Fruit fly (Drosophila melanogaster): ENCODE results near the gene ppk28.

Gene ppk28

dm6 chrX:16822080-16822479, 16.2 kb downstream of the ppk28 start (continued):
- TF ChIP-seq D (optimal IDR thresholded peaks at IDR 0.05), result no peak
- peak; percentile 13 for TF ChIP-seq D (GFP tag; optimal IDR thresholded peaks at IDR 0.05)
- TF ChIP-seq E2f1 (GFP tag; IDR thresholded peaks at IDR 0.05), result peak; percentile 53
- TF ChIP-seq CG32772 (GFP tag; IDR thresholded peaks at IDR 0.05), result peak; percentile 58; the same call in 1 of the 2 replicates
- TF ChIP-seq NK7.1 (GFP tag; optimal IDR thresholded peaks at IDR 0.05), result no peak
- peak; percentile 22 for TF ChIP-seq Sox100B (GFP tag; optimal IDR thresholded peaks at IDR 0.05)
- peak; percentile 21 for TF ChIP-seq caup (GFP tag; optimal IDR thresholded peaks at IDR 0.05; ENCODE audit: severe bottlenecking)
- TF ChIP-seq lilli (GFP tag; optimal IDR thresholded peaks at IDR 0.05), result peak; percentile 30
- TF ChIP-seq CG3847 (GFP tag; IDR thresholded peaks at IDR 0.05), result no peak
- TF ChIP-seq CG10979 (tag; optimal IDR thresholded peaks at IDR 0.05), result peak; percentile 57
- TF ChIP-seq Rx (GFP tag; IDR thresholded peaks at IDR 0.05), result peak; percentile 36; the same call in 1 of the 2 replicates
- peak; percentile 24; the same call in 1 of the 2 replicates for TF ChIP-seq wor (GFP tag; IDR thresholded peaks at IDR 0.05)
- no peak for TF ChIP-seq schlank (tag; optimal IDR thresholded peaks at IDR 0.05)
- TF ChIP-seq CG13894 (tag; optimal IDR thresholded peaks at IDR 0.05), result no peak
- TF ChIP-seq slbo (GFP tag; IDR thresholded peaks at IDR 0.05), result peak; percentile 66
- no peak for TF ChIP-seq seq (GFP tag; IDR thresholded peaks at IDR 0.05)
- TF ChIP-seq CG6689 (GFP tag; IDR thresholded peaks at IDR 0.05), result peak; percentile 68
- no peak for TF ChIP-seq dmrt11E (tag; optimal IDR thresholded peaks at IDR 0.05)
- TF ChIP-seq CG9215 (GFP tag; IDR thresholded peaks at IDR 0.05), result peak; percentile 16; the same call in 1 of the 2 replicates
- TF ChIP-seq GATAe (GFP tag; conservative IDR thresholded peaks at IDR 0.05), result 0 out of 2 replicates have a peak, but pooled peaks have one; percentile 12
- no peak for TF ChIP-seq rib (GFP tag; IDR thresholded peaks at IDR 0.05)
- TF ChIP-seq PHDP (tag; optimal IDR thresholded peaks at IDR 0.05), result peak; percentile 66
- peak; percentile 33 for TF ChIP-seq oc (tag; optimal IDR thresholded peaks at IDR 0.05)
- no peak for TF ChIP-seq crp (GFP tag; optimal IDR thresholded peaks at IDR 0.05)
- TF ChIP-seq disco-r (GFP tag; optimal IDR thresholded peaks at IDR 0.05), result no peak
- no peak for TF ChIP-seq CG5180 (GFP tag; optimal IDR thresholded peaks at IDR 0.05)
- no peak for TF ChIP-seq Neu2 (GFP tag; optimal IDR thresholded peaks at IDR 0.05; ENCODE audit: borderline replicate concordance)
- TF ChIP-seq row (GFP tag; IDR thresholded peaks at IDR 0.05), result peak; percentile 83
- peak; percentile 46; the same call in 1 of the 3 replicates for TF ChIP-seq H15 (GFP tag; IDR thresholded peaks at IDR 0.05)
- no peak for TF ChIP-seq Bdp1 (GFP tag; optimal IDR thresholded peaks at IDR 0.05)
- no peak for TF ChIP-seq br (optimal IDR thresholded peaks at IDR 0.05)
- TF ChIP-seq CG4730 (GFP tag; IDR thresholded peaks at IDR 0.05), result peak; percentile 39; the same call in 1 of the 2 replicates
- no peak for TF ChIP-seq CG34376 (GFP tag; optimal IDR thresholded peaks at IDR 0.05)
- no peak for TF ChIP-seq sna (GFP tag; IDR thresholded peaks at IDR 0.05; ENCODE audit: partially characterized antibody)
- peak; percentile 49 for TF ChIP-seq CG15601 (tag; optimal IDR thresholded peaks at IDR 0.05)
- TF ChIP-seq Ada2b (GFP tag; IDR thresholded peaks at IDR 0.05), result peak; percentile 63; the same call in 1 of the 2 replicates
- TF ChIP-seq dmrt99B (tag; optimal IDR thresholded peaks at IDR 0.05), result peak; percentile 70
- no peak for TF ChIP-seq ftz-f1 (GFP tag; optimal IDR thresholded peaks at IDR 0.05)
- peak; percentile 33 for TF ChIP-seq gsb-n (tag; optimal IDR thresholded peaks at IDR 0.05)
- peak; percentile 76 for TF ChIP-seq vvl (GFP tag; IDR thresholded peaks at IDR 0.05)
- TF ChIP-seq toy (GFP tag; IDR thresholded peaks at IDR 0.05), result no peak
- TF ChIP-seq hkb (optimal IDR thresholded peaks at IDR 0.05), result no peak
- TF ChIP-seq hkb (GFP tag; IDR thresholded peaks at IDR 0.05), result peak; percentile 78
- no peak for TF ChIP-seq corto (GFP tag; optimal IDR thresholded peaks at IDR 0.05)
- TF ChIP-seq Rfx (GFP tag; IDR thresholded peaks at IDR 0.05), result peak; percentile 50
- TF ChIP-seq CG2120 (GFP tag; optimal IDR thresholded peaks at IDR 0.05), result peak; percentile 29
- peak; percentile 47; the same call in 1 of the 2 replicates for TF ChIP-seq E2f2 (GFP tag; IDR thresholded peaks at IDR 0.05)
- TF ChIP-seq ase (GFP tag; IDR thresholded peaks at IDR 0.05), result peak; percentile 61; the same call in 2 of the 3 replicates
- TF ChIP-seq CG42726 (GFP tag; IDR thresholded peaks at IDR 0.05; ENCODE audit: partially characterized antibody), result no peak
- peak; percentile 19 for TF ChIP-seq ind (GFP tag; optimal IDR thresholded peaks at IDR 0.05)
- peak; percentile 9 for TF ChIP-seq slou (GFP tag; optimal IDR thresholded peaks at IDR 0.05)
- TF ChIP-seq Ptx1 (GFP tag; IDR thresholded peaks at IDR 0.05), result peak; percentile 66

Measured in whole organism, embryonic.